Fruit fly (Drosophila melanogaster) whole organism, adult: ENCODE measurements around the gene RluA-2.

ENCODE experiments used
- Clk ChIP-seq: fragments of 200-800 bp; sonication (Bioruptor generic); optimal IDR thresholded peaks from 2 replicates; lab custom pipeline; 2017; ENCODE audit warnings: missing biosample characterization, missing genetic modification characterization
- pad ChIP-seq: fragments of 200-800 bp; sonication (Bioruptor generic); optimal IDR thresholded peaks from 3 replicates; lab custom pipeline; 2017; ENCODE audit warnings: missing biosample characterization, missing genetic modification characterization, mild to moderate bottlenecking, moderate library complexity, missing genetic modification reagents

- TF ChIP-seq Clk (GFP tag; lab: Kevin White, UChicago) (no peak), pad (no peak)
Measured at dm6 chr2L:10516470-10517048, 39.7 kb downstream of the RluA-2 start.
